Fruit fly (Drosophila melanogaster) whole organism, wandering third instar larva: ENCODE measurements around the gene CG17754.

Source experiments
- Abd-B ChIP-seq: fragments of >200 bp; optimal IDR thresholded peaks from 2 replicates; lab custom pipeline; 2017; ENCODE audit warnings: missing biosample characterization, missing genetic modification characterization
- CG32264 ChIP-seq: fragments of 200-800 bp; sonication (Bioruptor generic); optimal IDR thresholded peaks from 2 replicates; lab custom pipeline; 2016; ENCODE audit warnings: missing biosample characterization, missing genetic modification characterization
- CG9705 ChIP-seq: fragments of 200-800 bp; sonication (Bioruptor generic); optimal IDR thresholded peaks from 2 replicates; lab custom pipeline; 2018; ENCODE audit warnings: missing biosample characterization, mild to moderate bottlenecking, missing genetic modification characterization
- CrebA ChIP-seq: fragments of 200-800 bp; sonication (Bioruptor generic); optimal IDR thresholded peaks from 2 replicates; lab custom pipeline; 2016; ENCODE audit warnings: missing biosample characterization, mild to moderate bottlenecking, missing genetic modification characterization, borderline replicate concordance
- Dfd ChIP-seq: fragments of >200 bp; optimal IDR thresholded peaks from 2 replicates; lab custom pipeline; 2017; ENCODE audit warnings: missing biosample characterization, missing genetic modification characterization
- Dif ChIP-seq: fragments of 200-275, 200-300 bp; sonication (Bioruptor generic); optimal IDR thresholded peaks from 2 replicates; lab custom pipeline; 2018; ENCODE audit warnings: missing biosample characterization, missing genetic modification characterization; ENCODE audit not compliant: partially characterized antibody
- GATAd ChIP-seq: sonication (Bioruptor generic); optimal IDR thresholded peaks from 2 replicates; lab custom pipeline; 2016; ENCODE audit warnings: missing biosample characterization, missing genetic modification characterization
- HLH106 ChIP-seq: fragments of 200-800 bp; optimal IDR thresholded peaks from 3 replicates; lab custom pipeline; 2019; ENCODE audit warnings: missing biosample characterization, mild to moderate bottlenecking, missing genetic modification characterization, moderate library complexity
- Hnf4 ChIP-seq: fragments of 200-800 bp; sonication (Bioruptor generic); optimal IDR thresholded peaks from 2 replicates; lab custom pipeline; 2016; ENCODE audit warnings: missing biosample characterization, mild to moderate bottlenecking, missing genetic modification characterization
- Hr78 ChIP-seq: fragments of >200 bp; optimal IDR thresholded peaks from 2 replicates; lab custom pipeline; 2017; ENCODE audit warnings: missing biosample characterization, missing genetic modification characterization
- Hr83 ChIP-seq: fragments of 200-300 bp; sonication (Bioruptor generic); optimal IDR thresholded peaks from 2 replicates; lab custom pipeline; 2016; ENCODE audit warnings: missing biosample characterization, mild to moderate bottlenecking, missing genetic modification characterization, moderate library complexity; ENCODE audit not compliant: poor library complexity, severe bottlenecking
- Mio ChIP-seq: sonication (Bioruptor generic); optimal IDR thresholded peaks from 2 replicates; lab custom pipeline; 2016; ENCODE audit warnings: missing biosample characterization, missing genetic modification characterization
- Myc ChIP-seq: fragments of >200 bp; optimal IDR thresholded peaks from 2 replicates; lab custom pipeline; 2017
- N ChIP-seq: fragments of >200 bp; optimal IDR thresholded peaks from 2 replicates; lab custom pipeline; 2018; ENCODE audit warnings: missing biosample characterization, missing external identifiers, missing genetic modification characterization
- OdsH ChIP-seq: fragments of 200-800 bp; sonication (Bioruptor generic); optimal IDR thresholded peaks from 2 replicates; lab custom pipeline; 2016; ENCODE audit warnings: missing biosample characterization, mild to moderate bottlenecking, missing genetic modification characterization
- Rel ChIP-seq, 2 experiments: fragments of 200-800 bp; sonication (Bioruptor generic) in 1 of 2; optimal IDR thresholded peaks; 2 replicates in 1 of 2; 3 replicates in 1 of 2; lab custom pipeline; 2016 to 2019; ENCODE audit warnings: mild to moderate bottlenecking in 2 of 2, missing biosample characterization in 2 of 2, missing genetic modification characterization in 2 of 2, moderate library complexity in 1 of 2
- Sp1 ChIP-seq: fragments of 200-800 bp; sonication (Bioruptor generic); optimal IDR thresholded peaks from 3 replicates; lab custom pipeline; 2019; ENCODE audit warnings: missing biosample characterization, mild to moderate bottlenecking, missing genetic modification characterization, moderate library complexity
- Vsx2 ChIP-seq: fragments of 200-300, 225-300 bp; sonication (Bioruptor generic); optimal IDR thresholded peaks from 2 replicates; lab custom pipeline; 2018; ENCODE audit warnings: missing biosample characterization, missing genetic modification characterization; ENCODE audit not compliant: partially characterized antibody
- br ChIP-seq: fragments of 200-800 bp; sonication (Bioruptor generic); optimal IDR thresholded peaks from 2 replicates; lab custom pipeline; 2016; ENCODE audit warnings: missing biosample characterization, missing genetic modification characterization
- brk ChIP-seq: fragments of 200-800 bp; sonication (Bioruptor generic); optimal IDR thresholded peaks from 2 replicates; lab custom pipeline; 2016; ENCODE audit warnings: missing biosample characterization, mild to moderate bottlenecking, missing genetic modification characterization
- dmrt93B ChIP-seq: fragments of 200-800 bp; sonication (Bioruptor generic); optimal IDR thresholded peaks from 2 replicates; lab custom pipeline; 2018; ENCODE audit warnings: missing biosample characterization, mild to moderate bottlenecking, missing genetic modification characterization
- dsf ChIP-seq: sonication (Bioruptor generic); optimal IDR thresholded peaks from 2 replicates; lab custom pipeline; 2016; ENCODE audit warnings: missing biosample characterization, missing genetic modification characterization, borderline replicate concordance
- ey ChIP-seq: fragments of 200-800 bp; sonication (Bioruptor generic); optimal IDR thresholded peaks from 2 replicates; lab custom pipeline; 2016; ENCODE audit warnings: missing biosample characterization, missing genetic modification characterization
- foxo ChIP-seq, 2 experiments: fragments of 200-800 bp; sonication (Bioruptor generic); optimal IDR thresholded peaks; 2 replicates in 1 of 2; 3 replicates in 1 of 2; lab custom pipeline; 2016 to 2017; ENCODE audit warnings: missing biosample characterization in 2 of 2, missing genetic modification characterization in 2 of 2
- h ChIP-seq: fragments of 200-800 bp; sonication (Bioruptor generic); optimal IDR thresholded peaks from 3 replicates; lab custom pipeline; 2016; ENCODE audit warnings: missing biosample characterization, mild to moderate bottlenecking, missing genetic modification characterization
- lola ChIP-seq: fragments of >200 bp; optimal IDR thresholded peaks from 2 replicates; lab custom pipeline; 2017; ENCODE audit warnings: missing biosample characterization, missing genetic modification characterization
- psq ChIP-seq: fragments of 200-800 bp; sonication (Bioruptor generic); optimal IDR thresholded peaks from 3 replicates; lab custom pipeline; 2017; ENCODE audit warnings: missing biosample characterization, mild to moderate bottlenecking, missing genetic modification characterization, moderate library complexity
- rgr ChIP-seq: fragments of 200-800 bp; sonication (Bioruptor generic); optimal IDR thresholded peaks from 3 replicates; lab custom pipeline; 2016; ENCODE audit warnings: missing biosample characterization, mild to moderate bottlenecking, missing genetic modification characterization
- tai ChIP-seq: sonication (Bioruptor generic); optimal IDR thresholded peaks from 2 replicates; lab custom pipeline; 2016; ENCODE audit warnings: missing biosample characterization, missing genetic modification characterization
- usp ChIP-seq: fragments of >200 bp; optimal IDR thresholded peaks from 2 replicates; lab custom pipeline; 2017; ENCODE audit warnings: missing biosample characterization, missing genetic modification characterization
- woc ChIP-seq: sonication (Bioruptor generic); optimal IDR thresholded peaks from 2 replicates; lab custom pipeline; 2016; ENCODE audit warnings: missing biosample characterization, mild to moderate bottlenecking, missing genetic modification characterization

CG17754 gene

DNA sequence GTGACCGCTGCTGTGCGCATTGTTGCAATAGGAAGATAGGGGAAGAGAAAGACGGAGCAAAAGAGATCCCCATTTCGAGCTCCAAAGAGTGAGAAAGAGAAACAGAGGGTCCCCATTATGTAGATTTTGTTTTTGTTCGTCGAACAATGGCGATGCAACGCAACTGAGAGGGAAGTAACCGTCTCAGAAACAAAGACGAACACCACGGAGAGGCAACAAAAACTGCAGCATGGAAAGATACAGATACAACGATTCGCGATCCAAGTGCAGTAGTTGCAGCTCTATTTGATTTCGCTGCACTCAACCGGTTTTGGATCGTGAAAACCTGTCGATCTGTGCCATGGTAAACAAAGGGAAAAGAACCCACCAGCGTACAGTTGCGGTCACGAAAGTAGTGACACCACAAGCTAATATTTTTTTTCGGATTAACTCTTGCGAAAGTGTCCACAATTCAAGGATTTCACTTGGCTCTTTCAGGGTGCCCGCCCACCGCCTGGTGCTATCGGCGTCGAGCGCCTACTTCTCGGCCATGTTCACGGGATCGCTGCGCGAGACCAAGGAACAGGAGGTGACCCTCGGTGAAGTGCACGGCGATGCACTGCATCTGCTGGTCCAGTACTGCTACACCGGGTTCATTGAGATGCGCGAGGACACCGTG is 2.0 kb downstream of the CG17754 start:
- TF ChIP-seq HLH106 (tag; lab: Kevin White, UChicago), result peak; percentile 5
- TF ChIP-seq ey (GFP tag; lab: Kevin White, UChicago), result no peak
- TF ChIP-seq dsf, result no peak
- peak; percentile 7 for TF ChIP-seq woc (GFP tag; lab: Kevin White, UChicago)
- TF ChIP-seq Rel (GFP tag; optimal IDR thresholded peaks at IDR 0.05; lab: Kevin White, UChicago), result no peak
- peak; percentile 6 for TF ChIP-seq Rel (tag; optimal IDR thresholded peaks at IDR 0.05; lab: Kevin White, UChicago)

DNA sequence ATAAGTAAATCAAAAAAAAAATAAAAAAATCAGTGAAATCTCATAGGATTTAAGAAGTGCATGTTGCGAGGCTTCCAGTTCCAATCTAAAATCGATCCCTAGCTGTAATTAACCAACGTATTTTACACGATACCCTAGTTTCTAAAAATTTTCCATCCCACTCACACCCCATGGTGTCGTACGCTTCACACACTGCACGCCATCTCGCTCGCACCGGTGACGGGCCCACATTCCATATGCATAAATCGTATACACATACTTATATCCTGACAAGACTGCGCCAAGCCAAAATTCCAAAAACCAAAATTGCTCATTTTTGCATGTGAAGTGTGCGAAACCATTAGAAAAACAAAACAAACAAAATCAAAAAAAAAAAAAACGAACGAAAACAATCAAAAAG is 4.8 kb downstream of the CG17754 start:
- no peak for TF ChIP-seq Hnf4 (GFP tag; lab: Kevin White, UChicago)
- TF ChIP-seq lola (GFP tag; lab: Kevin White, UChicago), result no peak
- TF ChIP-seq dmrt93B (GFP tag; lab: Kevin White, UChicago), result no peak
- no peak for TF ChIP-seq brk (GFP tag; lab: Kevin White, UChicago)
- TF ChIP-seq rgr (GFP tag; lab: Kevin White, UChicago), result no peak
- no peak for TF ChIP-seq Dfd (GFP tag; lab: Kevin White, UChicago)
- no peak for TF ChIP-seq Abd-B (GFP tag; lab: Kevin White, UChicago)
- no peak for TF ChIP-seq Hr78 (GFP tag; lab: Kevin White, UChicago)
- no peak for TF ChIP-seq GATAd
- no peak for TF ChIP-seq usp (GFP tag; lab: Kevin White, UChicago)
- TF ChIP-seq Sp1 (GFP tag; lab: Kevin White, UChicago), result no peak
- TF ChIP-seq CG32264 (GFP tag; lab: Kevin White, UChicago), result no peak
- TF ChIP-seq Rel (GFP tag; optimal IDR thresholded peaks at IDR 0.05; lab: Kevin White, UChicago), result no peak
- no peak for TF ChIP-seq Rel (tag; optimal IDR thresholded peaks at IDR 0.05; lab: Kevin White, UChicago)
- TF ChIP-seq tai (GFP tag; lab: Kevin White, UChicago), result no peak
- no peak for TF ChIP-seq h (GFP tag; lab: Kevin White, UChicago)
- no peak for TF ChIP-seq Dif (GFP tag; lab: Kevin White, UChicago)
- no peak for TF ChIP-seq N (GFP tag; lab: Kevin White, UChicago)

DNA sequence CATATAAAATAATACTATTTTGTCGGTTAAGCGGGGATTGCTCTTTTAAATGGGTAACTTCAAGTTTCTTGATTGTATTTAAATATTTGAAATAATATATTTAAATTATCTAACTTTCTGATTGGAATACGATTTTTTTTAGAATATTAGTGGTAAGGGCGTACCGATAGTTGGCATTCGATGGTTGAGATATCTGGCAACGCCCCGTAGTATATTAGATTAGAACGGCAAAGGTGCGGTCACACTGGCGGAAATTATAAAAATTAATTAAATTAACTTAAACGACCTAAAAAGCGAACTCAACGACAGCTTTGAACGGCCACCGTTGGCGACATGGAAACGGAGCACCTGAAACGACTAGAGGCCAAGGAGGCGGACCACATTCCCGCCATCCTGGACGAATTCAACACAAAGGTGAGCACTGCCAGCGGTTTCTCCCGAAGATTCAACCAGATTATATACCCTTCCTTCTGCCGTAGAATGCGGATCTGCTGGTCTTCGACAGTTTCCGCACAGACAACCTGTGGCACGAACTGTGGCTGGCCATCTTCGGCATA is 5.8 kb downstream of the CG17754 start, which contains the start of gene ric8a:
Gene ric8a, plus strand, starts transcription at position 205 of the 557 bp plus-strand sequence.
- TF ChIP-seq rgr (GFP tag; lab: Kevin White, UChicago) (peak; percentile 27), woc (GFP tag; lab: Kevin White, UChicago) (peak; percentile 7), Hnf4 (GFP tag; lab: Kevin White, UChicago) (no peak), Hr83 (GFP tag; lab: Kevin White, UChicago) (peak; percentile 15), h (GFP tag; lab: Kevin White, UChicago) (peak; percentile 8), HLH106 (tag; lab: Kevin White, UChicago) (peak; percentile 30), CrebA (no peak)

DNA sequence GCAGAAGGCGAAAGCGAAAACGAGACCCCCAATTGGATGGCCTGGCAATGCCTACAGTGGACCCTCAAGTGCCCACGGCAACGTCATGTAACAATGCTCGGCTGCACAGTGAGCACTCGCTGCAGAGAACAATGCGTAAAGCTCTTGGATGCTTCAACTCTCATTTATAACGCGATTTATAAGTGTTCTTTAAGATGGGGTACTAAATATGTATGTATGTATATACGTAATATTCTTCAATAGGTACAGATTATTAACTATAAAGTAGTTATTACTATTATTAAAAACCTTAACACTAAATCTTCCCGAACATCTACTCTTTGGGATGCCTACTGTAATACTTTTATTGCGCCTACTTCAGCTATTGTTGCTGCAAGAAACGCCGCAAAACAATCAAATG is 15.9 kb downstream of the CG17754 start:
- TF ChIP-seq Myc (lab: Kevin White, UChicago) (no peak), psq (GFP tag; lab: Kevin White, UChicago) (no peak), OdsH (GFP tag; lab: Kevin White, UChicago) (no peak), lola (GFP tag; lab: Kevin White, UChicago) (no peak), tai (GFP tag; lab: Kevin White, UChicago) (no peak), Dif (GFP tag; lab: Kevin White, UChicago) (no peak)

DNA sequence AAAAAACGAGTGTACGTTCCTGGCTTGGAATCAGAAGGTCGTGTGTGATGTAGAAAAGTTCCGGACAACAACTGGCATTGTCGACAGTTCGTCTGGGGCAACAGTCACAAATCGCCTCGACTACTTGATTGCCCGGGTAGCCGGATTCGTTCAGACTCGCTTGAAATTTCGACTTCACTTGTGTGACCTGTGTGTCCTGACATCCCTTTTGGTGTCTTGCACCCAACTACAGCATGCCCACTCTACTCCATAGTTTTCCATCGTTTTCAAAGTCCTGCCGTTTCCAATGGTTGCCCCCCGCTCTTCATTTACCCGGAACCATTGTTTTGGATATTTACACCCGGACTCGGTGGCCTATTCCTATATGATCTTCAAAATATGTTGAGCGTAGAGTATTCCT is 17.4 kb downstream of the CG17754 start, which contains the start of gene Erk7:
Gene Erk7, minus strand, starts transcription at position 101 of the 400 bp plus-strand sequence.
- TF ChIP-seq foxo (GFP tag; optimal IDR thresholded peaks at IDR 0.05; lab: Kevin White, UChicago) (no peak), lola (GFP tag; lab: Kevin White, UChicago) (no peak), brk (GFP tag; lab: Kevin White, UChicago) (no peak), GATAd (no peak), Vsx2 (GFP tag; lab: Kevin White, UChicago) (no peak), tai (GFP tag; lab: Kevin White, UChicago) (no peak), Rel (GFP tag; optimal IDR thresholded peaks at IDR 0.05; lab: Kevin White, UChicago) (no peak), Rel (tag; optimal IDR thresholded peaks at IDR 0.05; lab: Kevin White, UChicago) (no peak), br (GFP tag; lab: Kevin White, UChicago) (no peak), Hnf4 (GFP tag; lab: Kevin White, UChicago) (no peak), CG9705 (GFP tag; lab: Kevin White, UChicago) (no peak), Mio (GFP tag; lab: Kevin White, UChicago) (no peak)
